Fruit fly (Drosophila melanogaster) whole organism, embryonic: ENCODE measurements around the gene spn-F.
A peak's percentile ranks its signal among the peaks of the same experiment; 100 is the strongest.

Source experiments
- Asciz ChIP-seq: fragments of 200-800 bp; sonication (Bioruptor generic); optimal IDR thresholded peaks from 2 replicates; lab custom pipeline; 2017; ENCODE audit warnings: missing biosample characterization, mild to moderate bottlenecking, missing genetic modification characterization, missing genetic modification reagents
- Blimp-1 ChIP-seq: fragments of 200-800 bp; sonication (Bioruptor generic); optimal IDR thresholded peaks from 3 replicates; lab custom pipeline; 2018; ENCODE audit warnings: missing biosample characterization, missing genetic modification characterization, mild to moderate bottlenecking, moderate library complexity, missing genetic modification reagents
- C15 ChIP-seq: fragments of 200-800 bp; sonication (Bioruptor generic); IDR thresholded peaks from 3 replicates; pipeline ENCODE4 v1.3.6; 2022; ENCODE audit warnings: missing biosample characterization, missing genetic modification characterization
- CG10543 ChIP-seq: fragments of 200-800 bp; sonication (Bioruptor generic); optimal IDR thresholded peaks from 3 replicates; lab custom pipeline; 2017; ENCODE audit warnings: missing biosample characterization, mild to moderate bottlenecking, missing genetic modification characterization, moderate library complexity
- CG11456 ChIP-seq: fragments of 200-800 bp; sonication (Bioruptor generic); IDR thresholded peaks from 3 replicates; pipeline ENCODE4 v1.3.6; 2022; ENCODE audit warnings: missing biosample characterization, missing genetic modification characterization
- CG11504 ChIP-seq: fragments of 200-800 bp; sonication (Bioruptor generic); optimal IDR thresholded peaks from 3 replicates; lab custom pipeline; 2019; ENCODE audit warnings: missing biosample characterization, mild to moderate bottlenecking, missing genetic modification characterization, moderate library complexity
- CG12155 ChIP-seq: fragments of 200-800 bp; sonication (Bioruptor generic); optimal IDR thresholded peaks from 3 replicates; lab custom pipeline; 2016; ENCODE audit warnings: missing biosample characterization, missing genetic modification characterization
- CG12391 ChIP-seq: fragments of 200-800 bp; sonication (Bioruptor generic); optimal IDR thresholded peaks from 3 replicates; lab custom pipeline; 2018; ENCODE audit warnings: missing biosample characterization, mild to moderate bottlenecking, missing genetic modification characterization, moderate library complexity
- CG12769 ChIP-seq: fragments of 200-800 bp; sonication (Bioruptor generic); optimal IDR thresholded peaks from 2 replicates; lab custom pipeline; 2019; ENCODE audit warnings: missing biosample characterization, mild to moderate bottlenecking, missing genetic modification characterization, moderate library complexity
- CG13624 ChIP-seq: fragments of 200-800 bp; sonication (Bioruptor generic); optimal IDR thresholded peaks from 2 replicates; lab custom pipeline; 2016; ENCODE audit warnings: missing biosample characterization, missing genetic modification characterization
- CG14014 ChIP-seq: fragments of 200-800 bp; sonication (Bioruptor generic); IDR thresholded peaks from 2 replicates; pipeline ENCODE4 v1.3.6; 2022; ENCODE audit warnings: missing biosample characterization, missing genetic modification characterization
- CG17361 ChIP-seq: fragments of 200-800 bp; sonication (Bioruptor generic); IDR thresholded peaks from 3 replicates; pipeline ENCODE4 v1.3.6; 2022; ENCODE audit warnings: missing biosample characterization, missing genetic modification characterization
- CG17612 ChIP-seq: fragments of 200-800 bp; sonication (Bioruptor generic); IDR thresholded peaks from 2 replicates; pipeline ENCODE4 v1.3.6; 2022; ENCODE audit warnings: missing biosample characterization, missing genetic modification characterization
- CG18262 ChIP-seq: fragments of 200-800 bp; optimal IDR thresholded peaks from 3 replicates; lab custom pipeline; 2019; ENCODE audit warnings: missing biosample characterization, mild to moderate bottlenecking, missing genetic modification characterization, moderate library complexity
- CG18619 ChIP-seq: fragments of 200-800 bp; sonication (Bioruptor generic); optimal IDR thresholded peaks from 3 replicates; lab custom pipeline; 2017; ENCODE audit warnings: missing biosample characterization, mild to moderate bottlenecking, missing genetic modification characterization
- CG43689 ChIP-seq: fragments of 200-800 bp; sonication (Bioruptor generic); IDR thresholded peaks from 2 replicates; pipeline ENCODE4 v1.3.6; 2022; ENCODE audit warnings: missing biosample characterization, missing genetic modification characterization
- CG5245 ChIP-seq: fragments of 200-800 bp; sonication (Bioruptor generic); optimal IDR thresholded peaks from 3 replicates; lab custom pipeline; 2016; ENCODE audit warnings: missing biosample characterization, missing genetic modification characterization
- CG6654 ChIP-seq: fragments of 200-800 bp; sonication (Bioruptor generic); optimal IDR thresholded peaks from 2 replicates; lab custom pipeline; 2017; ENCODE audit warnings: missing biosample characterization, mild to moderate bottlenecking, missing genetic modification characterization
- CG6683 ChIP-seq: fragments of 200-800 bp; sonication (Bioruptor generic); optimal IDR thresholded peaks from 2 replicates; lab custom pipeline; 2017; ENCODE audit warnings: missing biosample characterization, mild to moderate bottlenecking, missing genetic modification characterization, missing genetic modification reagents
- CG6689 ChIP-seq: fragments of 200-800 bp; sonication (Bioruptor generic); IDR thresholded peaks from 2 replicates; pipeline ENCODE4 v1.3.6; 2022; ENCODE audit warnings: missing biosample characterization, missing genetic modification characterization
- CG6791 ChIP-seq: fragments of 200-800 bp; sonication (Bioruptor generic); IDR thresholded peaks from 3 replicates; pipeline ENCODE4 v1.3.6; 2022; ENCODE audit warnings: missing biosample characterization, missing genetic modification characterization; ENCODE audit not compliant: partially characterized antibody
- CG7556 ChIP-seq: fragments of 200-800 bp; sonication (Bioruptor generic); optimal IDR thresholded peaks from 2 replicates; lab custom pipeline; 2017; ENCODE audit warnings: missing biosample characterization, mild to moderate bottlenecking, missing genetic modification characterization
- CG7987 ChIP-seq: fragments of 200-800 bp; sonication (Bioruptor generic); optimal IDR thresholded peaks from 2 replicates; lab custom pipeline; 2018; ENCODE audit warnings: missing biosample characterization, mild to moderate bottlenecking, missing genetic modification characterization, moderate library complexity
- CG9797 ChIP-seq: fragments of 200-800 bp; sonication (Bioruptor generic); optimal IDR thresholded peaks from 3 replicates; lab custom pipeline; 2018; ENCODE audit warnings: missing biosample characterization, mild to moderate bottlenecking, missing genetic modification characterization
- GATAe ChIP-seq: fragments of 200-800 bp; sonication (Bioruptor generic); conservative IDR thresholded peaks from 2 replicates; pipeline ENCODE4 v1.3.6; 2022; ENCODE audit warnings: missing biosample characterization, missing genetic modification characterization
- Hmx ChIP-seq: fragments of 200-800 bp; sonication (Bioruptor generic); optimal IDR thresholded peaks from 2 replicates; lab custom pipeline; 2016; ENCODE audit warnings: missing biosample characterization, missing genetic modification characterization
- Mad ChIP-seq: fragments of 200-800 bp; sonication (Bioruptor generic); optimal IDR thresholded peaks from 2 replicates; lab custom pipeline; 2016; ENCODE audit warnings: missing biosample characterization, missing genetic modification characterization
- Max ChIP-seq: fragments of 200-800 bp; sonication (Bioruptor generic); optimal IDR thresholded peaks from 2 replicates; lab custom pipeline; 2016; ENCODE audit warnings: missing biosample characterization, mild to moderate bottlenecking, missing genetic modification characterization
- Meics ChIP-seq: fragments of 200-800 bp; sonication (Bioruptor generic); optimal IDR thresholded peaks from 2 replicates; lab custom pipeline; 2017; ENCODE audit warnings: missing biosample characterization, mild to moderate bottlenecking, missing genetic modification characterization
- NFAT ChIP-seq: fragments of 200-800 bp; sonication (Bioruptor generic); IDR thresholded peaks from 2 replicates; pipeline ENCODE4 v1.3.6; 2022; ENCODE audit warnings: missing biosample characterization, missing genetic modification characterization
- Sox102F ChIP-seq: fragments of 200-800 bp; sonication (Bioruptor generic); optimal IDR thresholded peaks from 2 replicates; lab custom pipeline; 2018; ENCODE audit warnings: missing biosample characterization, mild to moderate bottlenecking, missing genetic modification characterization, moderate library complexity
- Sry-δ ChIP-seq: fragments of 200-800 bp; sonication (Bioruptor generic); optimal IDR thresholded peaks from 2 replicates; lab custom pipeline; 2016; ENCODE audit warnings: missing biosample characterization, missing genetic modification characterization
- abd-A ChIP-seq: fragments of 200-800 bp; sonication (Bioruptor generic); optimal IDR thresholded peaks from 3 replicates; lab custom pipeline; 2019; ENCODE audit warnings: missing biosample characterization, mild to moderate bottlenecking, missing genetic modification characterization, moderate library complexity
- chif ChIP-seq, 2 experiments: fragments of 200-800 bp; sonication (Bioruptor generic); optimal IDR thresholded peaks; 3 replicates each; lab custom pipeline; 2016; ENCODE audit warnings: missing biosample characterization in 2 of 2, missing genetic modification characterization in 2 of 2
- croc ChIP-seq: fragments of 200-800 bp; sonication (Bioruptor generic); conservative IDR thresholded peaks from 3 replicates; pipeline ENCODE4 v1.3.6; 2022; ENCODE audit warnings: missing biosample characterization, missing genetic modification characterization
- crp ChIP-seq, 2 experiments: fragments of 200-800 bp; sonication (Bioruptor generic); optimal IDR thresholded peaks; 2 replicates in 1 of 2; 3 replicates in 1 of 2; lab custom pipeline; 2017; ENCODE audit warnings: missing biosample characterization in 2 of 2, missing genetic modification characterization in 2 of 2, mild to moderate bottlenecking in 1 of 2, moderate library complexity in 1 of 2
- dan ChIP-seq: fragments of 200-800 bp; sonication (Bioruptor generic); IDR thresholded peaks from 2 replicates; pipeline ENCODE4 v1.3.6; 2022; ENCODE audit warnings: missing biosample characterization, missing genetic modification characterization
- dpn ChIP-seq, 2 experiments: fragments of 200-800 bp; sonication (Bioruptor generic); optimal IDR thresholded peaks; 3 replicates each; lab custom pipeline; 2016; ENCODE audit warnings: missing biosample characterization in 2 of 2, missing genetic modification characterization in 2 of 2
- ems ChIP-seq: fragments of 200-800 bp; sonication (Bioruptor generic); optimal IDR thresholded peaks from 3 replicates; lab custom pipeline; 2016; ENCODE audit warnings: missing biosample characterization, missing genetic modification characterization
- fu2 ChIP-seq: fragments of 200-800 bp; sonication (Bioruptor generic); optimal IDR thresholded peaks from 2 replicates; lab custom pipeline; 2016; ENCODE audit warnings: missing biosample characterization, missing genetic modification characterization
- gsb ChIP-seq: fragments of 200-800 bp; sonication (Bioruptor generic); IDR thresholded peaks from 2 replicates; pipeline ENCODE4 v1.3.6; 2022; ENCODE audit warnings: missing biosample characterization, missing genetic modification characterization
- kay ChIP-seq: fragments of 200-800 bp; sonication (Bioruptor generic); optimal IDR thresholded peaks from 2 replicates; lab custom pipeline; 2016; ENCODE audit warnings: missing biosample characterization, missing genetic modification characterization
- mam ChIP-seq: fragments of 200-800 bp; sonication (Bioruptor generic); optimal IDR thresholded peaks from 3 replicates; lab custom pipeline; 2016; ENCODE audit warnings: missing biosample characterization, missing genetic modification characterization
- nmo ChIP-seq: fragments of 200-800 bp; sonication (Bioruptor generic); optimal IDR thresholded peaks from 2 replicates; lab custom pipeline; 2018; ENCODE audit warnings: missing biosample characterization, mild to moderate bottlenecking, missing genetic modification characterization, moderate library complexity
- peb ChIP-seq: fragments of 200-800 bp; sonication (Bioruptor generic); IDR thresholded peaks from 2 replicates; pipeline ENCODE4 v1.3.6; 2022; ENCODE audit warnings: missing biosample characterization, missing genetic modification characterization
- ranshi ChIP-seq: fragments of 200-800 bp; sonication (Bioruptor generic); IDR thresholded peaks from 2 replicates; pipeline ENCODE4 v1.3.6; 2022; ENCODE audit warnings: missing biosample characterization, missing genetic modification characterization
- repo ChIP-seq: fragments of 200-800 bp; sonication (Bioruptor generic); optimal IDR thresholded peaks from 2 replicates; lab custom pipeline; 2016; ENCODE audit warnings: missing biosample characterization, missing genetic modification characterization
- row ChIP-seq: fragments of 200-800 bp; sonication (Bioruptor generic); IDR thresholded peaks from 3 replicates; pipeline ENCODE4 v1.3.6; 2022; ENCODE audit warnings: missing biosample characterization, missing genetic modification characterization
- sd ChIP-seq: fragments of 200-800 bp; sonication (Bioruptor generic); optimal IDR thresholded peaks from 3 replicates; lab custom pipeline; 2018; ENCODE audit warnings: missing biosample characterization, mild to moderate bottlenecking, missing genetic modification characterization, moderate library complexity
- sob ChIP-seq: fragments of 200-800 bp; sonication (Bioruptor generic); IDR thresholded peaks from 2 replicates; pipeline ENCODE4 v1.3.6; 2022; ENCODE audit warnings: missing biosample characterization, missing genetic modification characterization
- tgo ChIP-seq: fragments of 200-800 bp; sonication (Bioruptor generic); IDR thresholded peaks from 3 replicates; pipeline ENCODE4 v1.3.6; 2022; ENCODE audit warnings: missing biosample characterization, missing genetic modification characterization

The spn-F gene

DNA sequence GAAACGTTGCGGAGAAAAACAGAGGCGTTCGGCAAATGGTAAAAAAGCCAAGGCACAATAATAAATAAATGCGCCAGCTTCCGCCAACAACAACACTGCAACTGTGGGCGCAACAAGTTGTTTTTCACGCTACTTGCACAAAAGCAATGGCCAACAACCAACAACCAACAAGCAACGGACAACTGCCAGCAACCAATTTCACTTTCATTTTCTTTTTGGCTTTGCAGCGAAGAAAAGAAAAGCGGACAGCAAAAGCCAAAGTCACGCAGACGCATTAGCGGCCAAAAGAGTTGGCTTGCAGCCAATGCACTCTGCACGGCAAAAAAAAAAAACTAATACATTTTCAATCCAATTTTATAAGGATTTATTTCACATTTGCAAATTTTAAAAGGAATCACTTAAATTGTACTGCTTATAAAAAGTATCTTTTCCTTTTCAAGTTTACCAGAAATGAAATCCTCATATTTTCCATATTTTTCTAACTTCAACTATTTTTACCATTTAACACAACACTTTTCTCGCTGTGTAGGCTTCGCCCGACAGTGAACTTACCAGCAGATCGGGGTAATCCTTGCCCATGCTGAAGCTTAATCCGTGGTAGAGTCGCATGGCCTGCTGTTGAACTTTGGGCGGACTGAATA, 3.7 kb upstream of the spn-F start (continued):
- TF ChIP-seq CG7987 (no peak), CG11504 (tag; lab: Kevin White, UChicago) (peak; percentile 6), CG10543 (GFP tag; lab: Kevin White, UChicago) (no peak), Meics (GFP tag; lab: Kevin White, UChicago) (no peak), croc (GFP tag; lab: Robert Waterston, UW) (no peak), CG13624 (no peak), mam (no peak), repo (GFP tag; lab: Kevin White, UChicago) (no peak), dpn (GFP tag; optimal IDR thresholded peaks at IDR 0.05; lab: Kevin White, UChicago) (no peak), C15 (no peak), chif (GFP tag; optimal IDR thresholded peaks at IDR 0.05; lab: Kevin White, UChicago) (no peak), CG17361 (no peak), Asciz (GFP tag; lab: Kevin White, UChicago) (no peak), sob (GFP tag; lab: Robert Waterston, UW) (no peak), Hmx (GFP tag; lab: Kevin White, UChicago) (no peak), CG12391 (tag; lab: Kevin White, UChicago) (peak; percentile 7), CG9797 (GFP tag; lab: Kevin White, UChicago) (no peak), crp (GFP tag; optimal IDR thresholded peaks at IDR 0.05; lab: Kevin White, UChicago) (no peak), gsb (GFP tag; lab: Robert Waterston, UW) (no peak), Max (GFP tag; lab: Kevin White, UChicago) (no peak), nmo (GFP tag; lab: Kevin White, UChicago) (peak; percentile 17), CG11456 (GFP tag; lab: Robert Waterston, UW) (no peak), sd (no peak), CG18619 (GFP tag; lab: Kevin White, UChicago) (no peak), CG7556 (GFP tag; lab: Kevin White, UChicago) (no peak), Blimp-1 (peak; percentile 91), CG18262 (no peak), CG14014 (no peak), Sry-δ (GFP tag; lab: Kevin White, UChicago) (no peak), abd-A (tag; lab: Kevin White, UChicago) (no peak), CG6791 (GFP tag; lab: Robert Waterston, UW) (no peak), CG12769 (tag; lab: Kevin White, UChicago) (no peak), row (GFP tag; lab: Robert Waterston, UW) (peak; percentile 17; the same call in 1 of the 3 replicates), CG43689 (no peak), fu2 (GFP tag; lab: Kevin White, UChicago) (no peak), dan (GFP tag; lab: Robert Waterston, UW) (no peak), CG6689 (peak; percentile 11; the same call in 1 of the 2 replicates), Sox102F (GFP tag; lab: Kevin White, UChicago) (peak; percentile 49), GATAe (no peak), CG6654 (GFP tag; lab: Kevin White, UChicago) (no peak), tgo (no peak), CG5245 (no peak), CG12155 (GFP tag; lab: Kevin White, UChicago) (no peak), Mad (GFP tag; lab: Kevin White, UChicago) (no peak), NFAT (no peak), ems (GFP tag; lab: Kevin White, UChicago) (no peak), CG17612 (GFP tag; lab: Robert Waterston, UW) (no peak), ranshi (no peak), peb (GFP tag; lab: Robert Waterston, UW) (no peak), CG6683 (GFP tag; lab: Kevin White, UChicago) (no peak), kay (GFP tag; lab: Kevin White, UChicago) (no peak)
